Fruit fly (Drosophila melanogaster) whole organism, adult: ENCODE measurements around the gene spn-B.
A peak's percentile ranks its signal among the peaks of the same experiment; 100 is the strongest.

Source experiments
- CG11617 ChIP-seq: fragments of 200-800 bp; sonication (Bioruptor generic); optimal IDR thresholded peaks from 2 replicates; lab custom pipeline; 2017; ENCODE audit warnings: mild to moderate bottlenecking, missing biosample characterization, missing genetic modification reagents, missing genetic modification characterization
- CG12768 ChIP-seq: fragments of 200-800 bp; sonication (Bioruptor generic); optimal IDR thresholded peaks from 2 replicates; lab custom pipeline; 2017; ENCODE audit warnings: missing biosample characterization, missing genetic modification characterization, mild to moderate bottlenecking, moderate library complexity, missing genetic modification reagents
- CG14711 ChIP-seq: fragments of 200-800 bp; sonication (Bioruptor generic); optimal IDR thresholded peaks from 2 replicates; lab custom pipeline; 2018; ENCODE audit warnings: missing biosample characterization, mild to moderate bottlenecking, missing genetic modification characterization, moderate library complexity
- CG1620 ChIP-seq: fragments of 200-800 bp; sonication (Bioruptor generic); optimal IDR thresholded peaks from 2 replicates; lab custom pipeline; 2016; ENCODE audit warnings: missing biosample characterization, missing genetic modification characterization
- CG33017 ChIP-seq: fragments of 200-800 bp; sonication (Bioruptor generic); optimal IDR thresholded peaks from 2 replicates; lab custom pipeline; 2018; ENCODE audit warnings: missing biosample characterization, mild to moderate bottlenecking, missing genetic modification characterization, moderate library complexity
- CG5204 ChIP-seq: fragments of 200-800 bp; sonication (Bioruptor generic); optimal IDR thresholded peaks from 2 replicates; lab custom pipeline; 2016; ENCODE audit warnings: missing biosample characterization, missing genetic modification characterization
- CG7045 ChIP-seq: fragments of 200-800 bp; sonication (Bioruptor generic); optimal IDR thresholded peaks from 2 replicates; lab custom pipeline; 2017; ENCODE audit warnings: missing biosample characterization, mild to moderate bottlenecking, missing genetic modification characterization
- CG7101 ChIP-seq: fragments of 200-800 bp; sonication (Bioruptor generic); optimal IDR thresholded peaks from 2 replicates; lab custom pipeline; 2018; ENCODE audit warnings: missing biosample characterization, mild to moderate bottlenecking, missing genetic modification characterization, moderate library complexity
- Clk ChIP-seq: fragments of 200-800 bp; sonication (Bioruptor generic); optimal IDR thresholded peaks from 2 replicates; lab custom pipeline; 2017; ENCODE audit warnings: missing biosample characterization, missing genetic modification characterization
- Crg-1 ChIP-seq: fragments of 200-800 bp; sonication (Bioruptor generic); optimal IDR thresholded peaks from 2 replicates; lab custom pipeline; 2016; ENCODE audit warnings: missing biosample characterization, missing genetic modification characterization
- Hr96 ChIP-seq: fragments of 200-800 bp; sonication (Bioruptor generic); optimal IDR thresholded peaks from 2 replicates; lab custom pipeline; 2016; ENCODE audit warnings: missing biosample characterization, missing genetic modification characterization
- Mnt ChIP-seq: fragments of 200-800 bp; sonication (Bioruptor generic); optimal IDR thresholded peaks from 2 replicates; lab custom pipeline; 2016; ENCODE audit warnings: missing biosample characterization, mild to moderate bottlenecking, missing genetic modification characterization
- bab1 ChIP-seq: fragments of 200-800 bp; sonication (Bioruptor generic); optimal IDR thresholded peaks from 3 replicates; lab custom pipeline; 2019; ENCODE audit warnings: missing biosample characterization, mild to moderate bottlenecking, missing genetic modification characterization, moderate library complexity
- cic ChIP-seq: fragments of 200-800 bp; sonication (Bioruptor generic); optimal IDR thresholded peaks from 2 replicates; lab custom pipeline; 2017; ENCODE audit warnings: missing biosample characterization, mild to moderate bottlenecking, missing genetic modification characterization, moderate library complexity
- cnc ChIP-seq, 2 experiments: fragments of >200 bp; optimal IDR thresholded peaks; 2 replicates each; lab custom pipeline; 2017
- kay ChIP-seq: fragments of 200-800 bp; sonication (Bioruptor generic); peaks from one replicate; lab custom pipeline; 2016; ENCODE audit warnings: missing biosample characterization, missing genetic modification characterization, borderline replicate concordance
- ovo ChIP-seq: fragments of 200-800 bp; sonication (Bioruptor generic); optimal IDR thresholded peaks from 2 replicates; lab custom pipeline; 2016; ENCODE audit warnings: missing biosample characterization, missing genetic modification characterization
- pad ChIP-seq: fragments of 200-800 bp; sonication (Bioruptor generic); optimal IDR thresholded peaks from 3 replicates; lab custom pipeline; 2017; ENCODE audit warnings: missing biosample characterization, missing genetic modification characterization, mild to moderate bottlenecking, moderate library complexity, missing genetic modification reagents
- tj ChIP-seq: fragments of 200-800 bp; sonication (Bioruptor generic); optimal IDR thresholded peaks from 3 replicates; lab custom pipeline; 2017; ENCODE audit warnings: missing biosample characterization, mild to moderate bottlenecking, missing genetic modification characterization, moderate library complexity
- toe ChIP-seq: fragments of 200-800 bp; sonication (Bioruptor generic); optimal IDR thresholded peaks from 2 replicates; lab custom pipeline; 2016; ENCODE audit warnings: missing biosample characterization, missing genetic modification characterization

Gene spn-B

dm6 chr3R:14292307-14292711, 35.5 kb upstream of the spn-B start:
- TF ChIP-seq CG12768 (GFP tag; lab: Kevin White, UChicago) (no peak), Mnt (GFP tag; lab: Kevin White, UChicago) (no peak), CG7045 (no peak), pad (GFP tag; lab: Kevin White, UChicago) (no peak), toe (GFP tag; lab: Kevin White, UChicago) (no peak), CG11617 (GFP tag; lab: Kevin White, UChicago) (no peak), cnc (optimal IDR thresholded peaks at IDR 0.05; lab: Kevin White, UChicago) (no peak), Clk (GFP tag; lab: Kevin White, UChicago) (no peak), CG1620 (GFP tag; lab: Kevin White, UChicago) (no peak), CG33017 (no peak), ovo (GFP tag; lab: Kevin White, UChicago) (no peak), tj (GFP tag; lab: Kevin White, UChicago) (no peak), CG14711 (tag; lab: Kevin White, UChicago) (no peak), Crg-1 (GFP tag; lab: Kevin White, UChicago) (no peak), CG5204 (GFP tag; lab: Kevin White, UChicago) (no peak), cic (no peak), CG7101 (tag; lab: Kevin White, UChicago) (no peak), Hr96 (no peak)

- TF ChIP-seq Clk (GFP tag; lab: Kevin White, UChicago) (no peak), kay (GFP tag; lab: Kevin White, UChicago) (peak; percentile 80), CG7101 (tag; lab: Kevin White, UChicago) (no peak), cnc (optimal IDR thresholded peaks at IDR 0.05; lab: Kevin White, UChicago) (peak in 1 of 2 experiments; percentile 48), bab1 (GFP tag; lab: Kevin White, UChicago) (no peak), CG33017 (no peak), toe (GFP tag; lab: Kevin White, UChicago) (peak; percentile 16), tj (GFP tag; lab: Kevin White, UChicago) (no peak), Crg-1 (GFP tag; lab: Kevin White, UChicago) (no peak), CG5204 (GFP tag; lab: Kevin White, UChicago) (no peak), CG12768 (GFP tag; lab: Kevin White, UChicago) (no peak), cic (peak; percentile 37), Hr96 (no peak)
Observed at dm6 chr3R:14294397-14295018, 33.3 kb upstream of the spn-B start.

- no peak for TF ChIP-seq cnc (optimal IDR thresholded peaks at IDR 0.05; lab: Kevin White, UChicago)
- TF ChIP-seq CG5204 (GFP tag; lab: Kevin White, UChicago): no peak
- no peak for TF ChIP-seq kay (GFP tag; lab: Kevin White, UChicago)
- TF ChIP-seq CG7101 (tag; lab: Kevin White, UChicago): no peak
- no peak for TF ChIP-seq CG1620 (GFP tag; lab: Kevin White, UChicago)
- no peak for TF ChIP-seq bab1 (GFP tag; lab: Kevin White, UChicago)
- TF ChIP-seq toe (GFP tag; lab: Kevin White, UChicago): no peak
- TF ChIP-seq cic: no peak
- no peak for TF ChIP-seq ovo (GFP tag; lab: Kevin White, UChicago)
- TF ChIP-seq Mnt (GFP tag; lab: Kevin White, UChicago): no peak
Observed at dm6 chr3R:14296126-14296525, 31.7 kb upstream of the spn-B start.

dm6 chr3R:14296700-14297099, 31.2 kb upstream of the spn-B start:
- TF ChIP-seq Hr96 (no peak), tj (GFP tag; lab: Kevin White, UChicago) (no peak), CG14711 (tag; lab: Kevin White, UChicago) (no peak), CG7101 (tag; lab: Kevin White, UChicago) (no peak), Crg-1 (GFP tag; lab: Kevin White, UChicago) (no peak), Mnt (GFP tag; lab: Kevin White, UChicago) (no peak), cnc (optimal IDR thresholded peaks at IDR 0.05; lab: Kevin White, UChicago) (no peak), bab1 (GFP tag; lab: Kevin White, UChicago) (no peak)

dm6 chr3R:14297489-14297888, 30.4 kb upstream of the spn-B start:
- TF ChIP-seq cnc (optimal IDR thresholded peaks at IDR 0.05; lab: Kevin White, UChicago) (no peak), pad (GFP tag; lab: Kevin White, UChicago) (no peak), CG1620 (GFP tag; lab: Kevin White, UChicago) (no peak), cic (no peak), CG12768 (GFP tag; lab: Kevin White, UChicago) (no peak), CG7045 (no peak), CG7101 (tag; lab: Kevin White, UChicago) (no peak), CG14711 (tag; lab: Kevin White, UChicago) (no peak)

dm6 chr3R:14298078-14298896, 29.6 kb upstream of the spn-B start:
- TF ChIP-seq CG7045: no peak
- peak; percentile 39 for TF ChIP-seq CG12768 (GFP tag; lab: Kevin White, UChicago)
- TF ChIP-seq bab1 (GFP tag; lab: Kevin White, UChicago): peak; percentile 56
- no peak for TF ChIP-seq Clk (GFP tag; lab: Kevin White, UChicago)
- TF ChIP-seq pad (GFP tag; lab: Kevin White, UChicago): peak; percentile 68
- TF ChIP-seq Mnt (GFP tag; lab: Kevin White, UChicago): peak; percentile 17
- TF ChIP-seq toe (GFP tag; lab: Kevin White, UChicago): no peak
- TF ChIP-seq ovo (GFP tag; lab: Kevin White, UChicago): peak; percentile 77
- peak; percentile 94 for TF ChIP-seq cic
- TF ChIP-seq CG5204 (GFP tag; lab: Kevin White, UChicago): no peak
- TF ChIP-seq tj (GFP tag; lab: Kevin White, UChicago): peak; percentile 36
